Worm (Caenorhabditis elegans): ENCODE data around the gene W05E10.1.

ce11 chrV:11682858-11683257 lies 8.6 kb downstream of the W05E10.1 start:
- TF ChIP-seq jun-1 (tag; optimal IDR thresholded peaks at IDR 0.05), result no peak
- TF ChIP-seq sdz-12 (GFP tag; optimal IDR thresholded peaks at IDR 0.05), result no peak
- TF ChIP-seq lsy-2 (tag; optimal IDR thresholded peaks at IDR 0.05), result no peak
- TF ChIP-seq nhr-77 (tag; optimal IDR thresholded peaks at IDR 0.05), result no peak
- no peak for TF ChIP-seq hlh-30 (tag; optimal IDR thresholded peaks at IDR 0.05; ENCODE audit: insufficient read depth)
- TF ChIP-seq pha-4 (GFP tag; IDR thresholded peaks at IDR 0.05), result no peak
- TF ChIP-seq pha-4 (tag; optimal IDR thresholded peaks at IDR 0.05), result no peak
- no peak for TF ChIP-seq nhr-111 (GFP tag; optimal IDR thresholded peaks at IDR 0.05)
- no peak for TF ChIP-seq ces-1 (GFP tag; optimal IDR thresholded peaks at IDR 0.05)
- TF ChIP-seq dmd-8 (GFP tag; IDR thresholded peaks at IDR 0.05), result no peak
- no peak for TF ChIP-seq zag-1 (tag; optimal IDR thresholded peaks at IDR 0.05)
- TF ChIP-seq R02D3.7 (tag; optimal IDR thresholded peaks at IDR 0.05), result no peak

Data from whole organism, L4 larva.